Worm (Caenorhabditis elegans) whole organism, mixed stage, embryonic: Measurements from ENCODE around the gene pms-2.

Source experiments
- ceh-39 ChIP-seq: fragments of 150-350 bp; optimal IDR thresholded peaks from 2 replicates; lab custom pipeline; 2014; ENCODE audit warnings: missing biosample characterization, missing genetic modification characterization
- ces-1 ChIP-seq: fragments of 150-350 bp; optimal IDR thresholded peaks from 2 replicates; lab custom pipeline; 2014; ENCODE audit warnings: missing biosample characterization, missing genetic modification reagents, missing genetic modification characterization
- elt-1 ChIP-seq: sonication (generic microtip); optimal IDR thresholded peaks from 2 replicates; lab custom pipeline; 2017; ENCODE audit warnings: missing genetic modification characterization, mild to moderate bottlenecking, missing compliant biosample characterization, antibody characterized with exemption, moderate library complexity, borderline replicate concordance; ENCODE audit not compliant: insufficient read depth
- elt-3 ChIP-seq: fragments of 150-350 bp; optimal IDR thresholded peaks from 2 replicates; lab custom pipeline; 2014; ENCODE audit warnings: missing biosample characterization, missing genetic modification characterization
- flh-1 ChIP-seq: fragments of 200-800 bp; sonication (Bioruptor generic); optimal IDR thresholded peaks from 2 replicates; lab custom pipeline; 2018; ENCODE audit warnings: mild to moderate bottlenecking, missing genetic modification characterization, moderate library complexity, missing compliant biosample characterization
- lin-13 ChIP-seq: fragments of 150-350 bp; optimal IDR thresholded peaks from 2 replicates; lab custom pipeline; 2014; ENCODE audit warnings: missing biosample characterization, missing genetic modification characterization
- lin-32 ChIP-seq: fragments of 200-800 bp; sonication (Bioruptor generic); optimal IDR thresholded peaks from 2 replicates; lab custom pipeline; 2018; ENCODE audit warnings: mild to moderate bottlenecking, missing genetic modification characterization, missing compliant biosample characterization
- mep-1 ChIP-seq: fragments of 150-350 bp; optimal IDR thresholded peaks from 2 replicates; lab custom pipeline; 2017; ENCODE audit warnings: missing biosample characterization, missing genetic modification reagents, missing genetic modification characterization, inconsistent platforms
- nhr-12 ChIP-seq: fragments of 150-350 bp; optimal IDR thresholded peaks from 2 replicates; lab custom pipeline; 2014; ENCODE audit warnings: missing biosample characterization, missing genetic modification characterization
- nhr-237 ChIP-seq: fragments of 150-350 bp; optimal IDR thresholded peaks from 2 replicates; lab custom pipeline; 2014; ENCODE audit warnings: missing biosample characterization, missing genetic modification characterization
- nhr-28 ChIP-seq: fragments of 150-350 bp; optimal IDR thresholded peaks from 2 replicates; lab custom pipeline; 2014; ENCODE audit warnings: missing biosample characterization, missing genetic modification characterization
- nhr-76 ChIP-seq: sonication (generic microtip); optimal IDR thresholded peaks from 2 replicates; lab custom pipeline; 2017; ENCODE audit warnings: missing biosample characterization, missing genetic modification characterization
- sptf-1 ChIP-seq: sonication (generic microtip); optimal IDR thresholded peaks from 2 replicates; lab custom pipeline; 2017; ENCODE audit warnings: mild to moderate bottlenecking, missing genetic modification characterization, moderate library complexity, missing compliant biosample characterization
- unc-62 ChIP-seq: fragments of 150-350 bp; optimal IDR thresholded peaks from 2 replicates; lab custom pipeline; 2014; ENCODE audit warnings: missing biosample characterization, missing genetic modification reagents, missing genetic modification characterization

DNA sequence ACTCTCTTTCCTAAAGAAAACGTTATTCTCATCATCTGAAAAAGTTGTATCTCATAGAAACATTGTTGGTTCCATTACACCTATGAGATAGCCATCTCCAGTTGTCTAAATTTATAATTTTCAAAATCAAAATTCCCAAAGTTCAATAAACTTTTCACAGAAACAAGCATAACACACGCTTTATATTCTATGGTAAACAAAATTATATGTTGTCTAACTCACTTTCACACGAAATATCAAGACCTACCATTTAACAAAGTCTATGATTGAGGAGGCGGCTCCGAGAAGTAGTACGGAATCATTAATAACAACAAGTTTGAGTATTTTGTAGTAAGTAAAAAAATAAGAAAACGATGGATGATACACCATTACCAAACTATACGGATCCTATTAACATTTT, 28.4 kb upstream of the pms-2 start, which contains the start of gene srx-84:
- TF ChIP-seq lin-13 (tag; lab: Kevin White, UChicago) (no peak), elt-3 (tag; lab: Kevin White, UChicago) (no peak), ces-1 (GFP tag; lab: Kevin White, UChicago) (no peak), lin-32 (GFP tag; lab: Kevin White, UChicago) (no peak), sptf-1 (tag; lab: Kevin White, UChicago) (no peak), mep-1 (tag; lab: Kevin White, UChicago) (no peak), elt-1 (tag; lab: Kevin White, UChicago) (no peak), ceh-39 (tag; lab: Kevin White, UChicago) (no peak), nhr-237 (tag; lab: Kevin White, UChicago) (no peak), nhr-12 (tag; lab: Kevin White, UChicago) (no peak), unc-62 (no peak), flh-1 (GFP tag; lab: Kevin White, UChicago) (no peak), nhr-76 (no peak), nhr-28 (tag; lab: Kevin White, UChicago) (no peak)
